Worm (Caenorhabditis elegans): Measurements from ENCODE around the gene F40F11.3.

F40F11.3 gene

DNA sequence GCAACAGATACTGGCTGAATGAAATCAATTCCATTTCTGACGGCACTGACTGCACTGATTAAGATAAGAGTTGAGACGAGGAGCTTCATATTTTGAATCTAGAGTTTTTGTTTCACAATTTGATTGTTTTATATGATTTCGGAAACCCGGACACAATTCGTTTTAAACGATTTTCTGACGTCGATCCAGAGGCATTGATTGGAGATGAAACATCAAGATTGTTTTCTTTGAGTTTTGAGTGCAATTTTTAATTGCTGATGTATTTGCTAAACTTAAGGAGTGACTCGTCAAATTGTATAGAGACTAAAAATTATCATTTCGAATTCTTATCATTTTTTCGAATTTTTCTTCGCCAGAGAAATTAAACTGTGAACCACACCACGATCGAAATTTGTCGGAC, 34.0 kb upstream of the F40F11.3 start, which contains the start of gene lys-6:
lys-6 (minus strand) TSS at position 101 of the 400 bp plus-strand sequence.
- TF ChIP-seq pes-1 (GFP tag; IDR thresholded peaks at IDR 0.05) (no peak), flt-1 (GFP tag; IDR thresholded peaks at IDR 0.05) (no peak), sea-1 (GFP tag; conservative IDR thresholded peaks at IDR 0.05) (no peak), aly-1 (tag; optimal IDR thresholded peaks at IDR 0.05) (no peak), ceh-36 (tag; optimal IDR thresholded peaks at IDR 0.05) (no peak), tra-4 (tag; optimal IDR thresholded peaks at IDR 0.05) (no peak), tbx-11 (GFP tag; IDR thresholded peaks at IDR 0.05) (no peak), hmbx-1 (tag; optimal IDR thresholded peaks at IDR 0.05) (no peak), hnd-1 (tag; optimal IDR thresholded peaks at IDR 0.05) (no peak)

DNA sequence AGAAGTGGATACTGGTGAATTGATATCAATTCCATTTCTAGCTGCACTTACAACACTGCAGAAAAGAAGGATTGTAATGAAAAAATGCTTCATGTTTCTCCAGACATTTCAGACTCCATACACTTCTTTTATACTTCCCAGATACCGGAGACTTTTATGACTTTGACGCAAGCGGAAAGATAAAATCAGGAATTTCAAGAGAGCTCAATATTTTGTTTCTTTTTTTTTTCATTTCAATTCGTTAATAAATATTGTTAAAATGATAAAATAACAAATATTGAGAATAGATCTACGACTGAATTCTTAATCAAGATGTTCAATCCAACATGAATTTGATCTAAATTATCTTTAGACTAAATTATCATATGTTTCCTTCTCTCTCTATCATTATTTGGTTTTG, 31.7 kb upstream of the F40F11.3 start, which contains the start of gene lys-5:
lys-5 (minus strand) TSS at position 101 of the 400 bp plus-strand sequence.
- TF ChIP-seq F13C5.2 (tag; optimal IDR thresholded peaks at IDR 0.05) (no peak), ets-7 (tag; optimal IDR thresholded peaks at IDR 0.05) (no peak), tbx-11 (GFP tag; IDR thresholded peaks at IDR 0.05) (no peak), hnd-1 (tag; optimal IDR thresholded peaks at IDR 0.05) (no peak)

DNA sequence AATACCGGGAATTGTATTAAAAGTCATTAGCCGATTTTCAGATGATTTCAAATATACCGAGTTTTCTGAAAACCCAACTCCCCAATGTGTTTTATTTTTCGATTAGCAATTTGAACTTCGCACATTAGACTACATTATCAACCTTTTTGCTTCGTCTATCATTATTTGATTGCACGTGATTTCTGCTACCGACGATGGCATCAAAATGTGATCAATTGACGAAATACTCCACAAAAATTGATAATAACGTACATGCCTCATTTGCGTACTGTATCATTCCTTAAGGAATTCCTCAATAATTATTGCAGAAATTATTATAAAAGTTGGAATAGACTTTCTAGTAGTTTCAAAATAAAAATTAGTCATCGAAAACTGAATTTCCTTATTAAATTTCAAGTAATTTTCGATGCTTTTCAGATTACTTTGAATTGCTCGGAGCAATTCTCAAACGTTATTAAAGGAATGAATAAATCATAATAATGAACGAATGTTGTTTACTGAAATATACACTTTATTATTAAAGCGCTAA, 30.0 kb upstream of the F40F11.3 start:
- no peak for TF ChIP-seq tbx-11 (GFP tag; IDR thresholded peaks at IDR 0.05)
- TF ChIP-seq hmbx-1 (tag; optimal IDR thresholded peaks at IDR 0.05) = no peak
- no peak for TF ChIP-seq flt-1 (GFP tag; IDR thresholded peaks at IDR 0.05)
- no peak for TF ChIP-seq hnd-1 (tag; optimal IDR thresholded peaks at IDR 0.05)
- TF ChIP-seq pes-1 (GFP tag; IDR thresholded peaks at IDR 0.05) = no peak

DNA sequence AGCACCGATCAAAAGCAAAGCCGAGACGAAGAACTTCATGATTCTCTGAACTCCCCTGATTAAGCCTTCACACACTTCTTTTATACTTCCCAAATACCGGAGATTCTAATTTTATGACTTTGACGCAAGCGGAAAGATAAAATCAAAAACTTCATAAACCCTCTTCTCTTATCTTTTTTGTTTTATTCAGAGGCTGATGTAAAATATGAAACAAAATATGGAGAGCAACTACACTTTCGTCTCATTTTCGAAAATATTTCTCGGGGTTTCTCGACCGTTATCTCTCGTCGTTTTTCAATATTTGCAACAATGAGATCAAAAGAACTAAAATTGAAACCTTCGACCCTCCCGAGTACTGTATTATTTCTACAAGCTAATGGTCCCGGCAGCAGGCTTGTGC, 29.3 kb upstream of the F40F11.3 start, which contains the start of gene lys-4:
lys-4 (minus strand) TSS at position 115 of the 400 bp plus-strand sequence.
- TF ChIP-seq hmg-4 (GFP tag; optimal IDR thresholded peaks at IDR 0.05) (no peak), sea-1 (GFP tag; conservative IDR thresholded peaks at IDR 0.05) (no peak), flt-1 (GFP tag; IDR thresholded peaks at IDR 0.05) (no peak), ceh-13 (GFP tag; optimal IDR thresholded peaks at IDR 0.05) (no peak), hmbx-1 (tag; optimal IDR thresholded peaks at IDR 0.05) (no peak), tra-4 (tag; optimal IDR thresholded peaks at IDR 0.05) (no peak), F13C5.2 (tag; optimal IDR thresholded peaks at IDR 0.05) (no peak), tbx-11 (GFP tag; IDR thresholded peaks at IDR 0.05) (no peak), hnd-1 (tag; optimal IDR thresholded peaks at IDR 0.05) (no peak), scrt-1 (GFP tag; IDR thresholded peaks at IDR 0.05) (no peak), pes-1 (GFP tag; IDR thresholded peaks at IDR 0.05) (no peak), tbx-37 (GFP tag; conservative IDR thresholded peaks at IDR 0.05) (no peak), ceh-36 (tag; optimal IDR thresholded peaks at IDR 0.05) (no peak), B0310.2 (tag; optimal IDR thresholded peaks at IDR 0.05) (no peak), ets-7 (tag; optimal IDR thresholded peaks at IDR 0.05) (no peak)

DNA sequence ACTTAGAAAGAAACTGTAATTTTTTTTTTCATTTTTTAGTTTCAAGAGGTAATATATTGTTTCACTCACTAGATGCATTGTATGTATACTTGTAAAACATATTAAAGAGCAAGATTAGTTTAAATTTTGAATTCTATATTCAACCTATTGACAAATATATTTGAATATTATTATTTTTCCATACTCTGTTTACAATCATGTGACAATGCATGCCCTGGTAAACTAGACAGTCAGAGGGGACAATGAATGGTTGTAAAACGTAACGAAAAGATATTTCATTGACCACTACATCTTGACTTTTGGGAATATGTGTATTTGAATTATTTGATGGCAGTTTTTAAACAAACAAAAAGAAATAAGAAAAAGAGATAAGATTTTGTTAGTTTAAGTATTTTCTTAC, 28.5 kb upstream of the F40F11.3 start:
- TF ChIP-seq hmg-4 (GFP tag; optimal IDR thresholded peaks at IDR 0.05) = no peak
- TF ChIP-seq ama-1 (optimal IDR thresholded peaks at IDR 0.05) = no peak
- no peak for TF ChIP-seq ets-7 (tag; optimal IDR thresholded peaks at IDR 0.05)
- TF ChIP-seq scrt-1 (GFP tag; IDR thresholded peaks at IDR 0.05) = no peak

DNA sequence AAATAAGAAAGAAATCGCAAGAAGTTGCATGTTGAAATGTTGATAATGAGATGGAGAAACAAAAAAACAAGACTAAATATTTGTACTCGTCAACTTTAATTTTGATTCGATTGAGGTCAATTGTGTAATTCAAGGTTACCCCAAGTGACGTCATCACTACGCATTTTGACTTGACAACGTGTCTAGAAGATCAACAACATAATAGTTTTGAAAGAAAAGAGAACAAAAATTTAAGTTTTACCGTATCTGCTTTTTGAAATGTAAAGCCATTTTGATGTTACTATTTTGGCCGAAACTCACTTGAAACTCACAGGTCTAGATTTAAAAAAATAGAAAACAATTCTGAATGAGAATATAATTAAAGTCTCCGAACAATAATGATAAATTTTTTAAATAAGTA, 27.1 kb upstream of the F40F11.3 start, which contains the start of gene dsl-5:
dsl-5 (minus strand) TSS at position 101 of the 400 bp plus-strand sequence.
- TF ChIP-seq ceh-36 (tag; optimal IDR thresholded peaks at IDR 0.05) (no peak), scrt-1 (GFP tag; IDR thresholded peaks at IDR 0.05) (no peak), tbx-11 (GFP tag; IDR thresholded peaks at IDR 0.05) (no peak), hmg-4 (GFP tag; optimal IDR thresholded peaks at IDR 0.05) (no peak), tra-4 (tag; optimal IDR thresholded peaks at IDR 0.05) (no peak), hnd-1 (tag; optimal IDR thresholded peaks at IDR 0.05) (no peak), pes-1 (GFP tag; IDR thresholded peaks at IDR 0.05) (no peak), ceh-13 (GFP tag; optimal IDR thresholded peaks at IDR 0.05) (no peak), tbx-37 (GFP tag; conservative IDR thresholded peaks at IDR 0.05) (no peak), F13C5.2 (tag; optimal IDR thresholded peaks at IDR 0.05) (no peak)

DNA sequence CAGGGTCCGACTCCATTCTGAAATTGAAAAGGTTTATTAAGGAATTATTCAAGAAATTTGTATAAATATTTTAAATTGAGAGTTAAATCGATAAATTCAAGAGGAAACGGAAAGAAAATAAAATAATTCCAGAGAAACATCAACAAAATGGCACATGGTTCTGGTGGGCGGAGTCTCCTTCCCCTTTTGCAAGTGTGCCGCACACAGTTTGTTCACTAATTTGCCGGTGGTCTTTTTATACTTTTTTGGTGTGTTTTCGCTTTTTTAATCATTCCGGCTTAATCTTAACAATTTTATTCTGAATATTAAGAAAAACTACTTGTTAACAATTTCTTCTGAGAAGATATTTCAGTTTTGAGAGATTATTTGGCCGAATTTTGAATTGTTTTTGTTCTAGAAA, 11.1 kb upstream of the F40F11.3 start, which contains the start of the genes ragc-1 and Y24F12A.1:
ragc-1 (minus strand) TSS at position 25 of the 400 bp plus-strand sequence.
Y24F12A.1 (plus strand) TSS at position 346 of the 400 bp plus-strand sequence.
- TF ChIP-seq ets-7 (tag; optimal IDR thresholded peaks at IDR 0.05) (no peak), scrt-1 (GFP tag; IDR thresholded peaks at IDR 0.05) (0 out of 2 replicates have a peak, but pooled peaks have one; percentile 37), tbx-37 (GFP tag; conservative IDR thresholded peaks at IDR 0.05) (0 out of 2 replicates have a peak, but pooled peaks have one; percentile 29), tra-4 (tag; optimal IDR thresholded peaks at IDR 0.05) (no peak), pes-1 (GFP tag; IDR thresholded peaks at IDR 0.05) (peak; percentile 74), ceh-36 (tag; optimal IDR thresholded peaks at IDR 0.05) (peak; percentile 62), sea-1 (GFP tag; conservative IDR thresholded peaks at IDR 0.05) (0 out of 2 replicates have a peak, but pooled peaks have one; percentile 57), hmg-4 (GFP tag; optimal IDR thresholded peaks at IDR 0.05) (no peak), ceh-13 (GFP tag; optimal IDR thresholded peaks at IDR 0.05) (no peak), tbx-11 (GFP tag; IDR thresholded peaks at IDR 0.05) (no peak), flt-1 (GFP tag; IDR thresholded peaks at IDR 0.05) (peak; percentile 33; the same call in 1 of the 2 replicates), ama-1 (optimal IDR thresholded peaks at IDR 0.05) (no peak), F13C5.2 (tag; optimal IDR thresholded peaks at IDR 0.05) (peak; percentile 16), aly-1 (tag; optimal IDR thresholded peaks at IDR 0.05) (no peak), hmbx-1 (tag; optimal IDR thresholded peaks at IDR 0.05) (no peak), hnd-1 (tag; optimal IDR thresholded peaks at IDR 0.05) (no peak), B0310.2 (tag; optimal IDR thresholded peaks at IDR 0.05) (no peak)

DNA sequence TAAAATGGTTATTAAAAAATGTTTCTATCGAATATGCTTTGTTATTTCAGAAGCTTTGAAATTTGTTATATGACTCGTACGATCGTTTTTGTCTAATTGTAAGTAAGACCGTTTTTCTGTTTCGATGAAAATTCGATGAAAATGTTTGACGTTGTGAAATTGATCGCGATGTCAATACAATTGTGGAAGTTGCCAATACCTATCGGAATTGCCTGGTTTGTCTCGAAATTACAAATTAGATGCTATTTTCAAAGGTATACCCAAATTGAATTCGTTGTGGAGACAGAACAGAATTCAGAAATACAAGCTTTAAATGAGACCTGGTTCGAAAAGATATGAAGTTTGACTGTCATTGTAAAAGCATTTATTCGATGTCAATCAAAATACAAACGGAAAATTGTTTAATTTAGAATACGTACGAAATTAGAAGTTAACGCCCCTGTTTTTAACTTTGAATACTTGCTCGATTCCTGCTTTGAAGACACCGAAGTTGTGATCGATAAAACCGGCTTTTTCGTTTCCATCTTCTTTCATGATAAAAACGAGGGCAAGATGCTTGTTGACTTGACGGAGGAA, 9.6 kb upstream of the F40F11.3 start:
- TF ChIP-seq hmbx-1 (tag; optimal IDR thresholded peaks at IDR 0.05) (no peak), flt-1 (GFP tag; IDR thresholded peaks at IDR 0.05) (no peak), aly-1 (tag; optimal IDR thresholded peaks at IDR 0.05) (no peak), sea-1 (GFP tag; conservative IDR thresholded peaks at IDR 0.05) (no peak), tra-4 (tag; optimal IDR thresholded peaks at IDR 0.05) (no peak), B0310.2 (tag; optimal IDR thresholded peaks at IDR 0.05) (no peak), pes-1 (GFP tag; IDR thresholded peaks at IDR 0.05) (no peak), tbx-11 (GFP tag; IDR thresholded peaks at IDR 0.05) (no peak), ets-7 (tag; optimal IDR thresholded peaks at IDR 0.05) (no peak)
